Worm (Caenorhabditis elegans) whole organism, young adult: ENCODE measurements around the gene Y71H2B.8.

Source experiments
- B0261.1 ChIP-seq: sonication (generic microtip); optimal IDR thresholded peaks from 2 replicates; lab custom pipeline; 2016; ENCODE audit warnings: mild to moderate bottlenecking, missing genetic modification characterization, moderate library complexity, missing compliant biosample characterization
- F22D6.2 ChIP-seq: sonication (generic microtip); optimal IDR thresholded peaks from 2 replicates; lab custom pipeline; 2016; ENCODE audit warnings: mild to moderate bottlenecking, missing genetic modification characterization, missing compliant biosample characterization
- F57C9.4 ChIP-seq: sonication (generic microtip); optimal IDR thresholded peaks from 2 replicates; lab custom pipeline; 2017; ENCODE audit warnings: mild to moderate bottlenecking, missing genetic modification characterization, missing compliant biosample characterization
- K12H6.12 ChIP-seq: fragments of 200-800 bp; sonication (Bioruptor generic); optimal IDR thresholded peaks from 2 replicates; lab custom pipeline; 2018; ENCODE audit warnings: mild to moderate bottlenecking, missing genetic modification characterization, missing compliant biosample characterization
- Y53F4B.3 ChIP-seq: fragments of 200-800 bp; sonication (Bioruptor generic); IDR thresholded peaks from 2 replicates; pipeline ENCODE4 v1.3.6; 2022; ENCODE audit warnings: missing genetic modification reagents, missing genetic modification characterization, missing compliant biosample characterization
- Y79H2A.3 ChIP-seq: fragments of 200-800 bp; sonication (Bioruptor generic); conservative IDR thresholded peaks from 2 replicates; pipeline ENCODE4 v1.3.6; 2022; ENCODE audit warnings: missing genetic modification reagents, missing genetic modification characterization, missing compliant biosample characterization
- atf-7 ChIP-seq: sonication (generic microtip); optimal IDR thresholded peaks from 2 replicates; lab custom pipeline; 2017; ENCODE audit warnings: mild to moderate bottlenecking, missing genetic modification characterization, missing compliant biosample characterization
- cebp-1 ChIP-seq, 2 experiments: fragments of 200-800 bp in 1 of 2; sonication (Bioruptor generic) in 1 of 2; sonication (generic microtip) in 1 of 2; IDR thresholded peaks in 1 of 2; optimal IDR thresholded peaks in 1 of 2; 2 replicates each; pipeline versions ENCODE4 v1.3.6 to Lab custom; 2017 to 2022; ENCODE audit warnings: missing compliant biosample characterization in 2 of 2, missing genetic modification characterization in 2 of 2, mild to moderate bottlenecking in 1 of 2, missing genetic modification reagents in 1 of 2, moderate library complexity in 1 of 2
- ceh-79 ChIP-seq: sonication (generic microtip); optimal IDR thresholded peaks from 2 replicates; lab custom pipeline; 2017; ENCODE audit warnings: mild to moderate bottlenecking, missing genetic modification characterization, missing compliant biosample characterization
- dox-1 ChIP-seq: fragments of 200-800 bp; sonication (Bioruptor generic); IDR thresholded peaks from 2 replicates; pipeline ENCODE4 v1.3.6; 2022; ENCODE audit warnings: missing genetic modification reagents, missing genetic modification characterization, missing compliant biosample characterization
- efl-1 ChIP-seq: fragments of 150-350 bp; optimal IDR thresholded peaks from 2 replicates; lab custom pipeline; 2014; ENCODE audit warnings: missing biosample characterization, missing genetic modification reagents, missing genetic modification characterization
- egl-18 ChIP-seq: fragments of 200-800 bp; sonication (Bioruptor generic); IDR thresholded peaks from 2 replicates; pipeline ENCODE4 v1.3.6; 2022; ENCODE audit warnings: missing genetic modification reagents, missing genetic modification characterization, missing compliant biosample characterization
- egrh-3 ChIP-seq: fragments of 200-800 bp; sonication (Bioruptor generic); IDR thresholded peaks from 2 replicates; pipeline ENCODE4 v1.3.6; 2022; ENCODE audit warnings: missing genetic modification reagents, missing genetic modification characterization, missing compliant biosample characterization
- ekl-4 ChIP-seq: fragments of 200-800 bp; sonication (Bioruptor generic); IDR thresholded peaks from 2 replicates; pipeline ENCODE4 v1.3.6; 2022; ENCODE audit warnings: missing genetic modification reagents, missing genetic modification characterization, missing compliant biosample characterization
- gei-17 ChIP-seq: fragments of 200-800 bp; sonication (Bioruptor generic); optimal IDR thresholded peaks from 2 replicates; lab custom pipeline; 2018; ENCODE audit warnings: mild to moderate bottlenecking, missing genetic modification characterization, missing compliant biosample characterization
- him-1 ChIP-seq: sonication (generic microtip); optimal IDR thresholded peaks from 2 replicates; lab custom pipeline; 2016; ENCODE audit warnings: missing genotype, missing genetic modification reagents, missing genetic modification characterization, missing compliant biosample characterization
- hmg-1.2 ChIP-seq: fragments of 200-800 bp; sonication (Bioruptor generic); IDR thresholded peaks from 2 replicates; pipeline ENCODE4 v1.3.6; 2022; ENCODE audit warnings: missing genetic modification reagents, missing genetic modification characterization, missing compliant biosample characterization
- hsf-1 ChIP-seq: fragments of 200-800 bp; sonication (Bioruptor generic); IDR thresholded peaks from 2 replicates; pipeline ENCODE4 v1.3.6; 2022; ENCODE audit warnings: missing genetic modification reagents, missing genetic modification characterization, missing compliant biosample characterization
- lin-26 ChIP-seq: fragments of 200-800 bp; sonication (Bioruptor generic); IDR thresholded peaks from 2 replicates; pipeline ENCODE4 v1.3.6; 2022; ENCODE audit warnings: missing genetic modification reagents, missing genetic modification characterization, missing compliant biosample characterization
- madf-10 ChIP-seq: sonication (generic microtip); optimal IDR thresholded peaks from 2 replicates; lab custom pipeline; 2016; ENCODE audit warnings: mild to moderate bottlenecking, missing genetic modification characterization, missing compliant biosample characterization
- madf-3 ChIP-seq: fragments of 200-800 bp; sonication (Bioruptor generic); IDR thresholded peaks from 2 replicates; pipeline ENCODE4 v1.3.6; 2022; ENCODE audit warnings: missing genetic modification reagents, missing genetic modification characterization, missing compliant biosample characterization
- madf-8 ChIP-seq: fragments of 200-800 bp; sonication (Bioruptor generic); conservative IDR thresholded peaks from 2 replicates; pipeline ENCODE4 v1.3.6; 2022; ENCODE audit warnings: missing genetic modification reagents, missing genetic modification characterization, missing compliant biosample characterization
- nfya-1 ChIP-seq: sonication (generic microtip); optimal IDR thresholded peaks from 2 replicates; lab custom pipeline; 2017; ENCODE audit warnings: antibody characterized with exemption, missing compliant biosample characterization, missing genetic modification characterization, borderline replicate concordance; ENCODE audit not compliant: insufficient read depth
- nfya-2 ChIP-seq: fragments of 200-800 bp; sonication (Bioruptor generic); IDR thresholded peaks from 2 replicates; pipeline ENCODE4 v1.3.6; 2022; ENCODE audit warnings: missing genetic modification reagents, missing genetic modification characterization, missing compliant biosample characterization
- nfyb-1 ChIP-seq: fragments of 200-800 bp; sonication (Bioruptor generic); IDR thresholded peaks from 2 replicates; pipeline ENCODE4 v1.3.6; 2022; ENCODE audit warnings: missing genetic modification reagents, missing genetic modification characterization, missing compliant biosample characterization
- nhr-179 ChIP-seq: sonication (generic microtip); optimal IDR thresholded peaks from 2 replicates; lab custom pipeline; 2016; ENCODE audit warnings: mild to moderate bottlenecking, missing genetic modification characterization, missing compliant biosample characterization
- nhr-80 ChIP-seq: sonication (generic microtip); optimal IDR thresholded peaks from 2 replicates; lab custom pipeline; 2016; ENCODE audit warnings: missing genetic modification characterization, missing compliant biosample characterization
- pbrm-1 ChIP-seq: fragments of 200-800 bp; sonication (Bioruptor generic); IDR thresholded peaks from 2 replicates; pipeline ENCODE4 v1.3.6; 2022; ENCODE audit warnings: missing genetic modification reagents, missing genetic modification characterization, missing compliant biosample characterization
- rcor-1 ChIP-seq: fragments of 200-800 bp; sonication (Bioruptor generic); IDR thresholded peaks from 2 replicates; pipeline ENCODE4 v1.3.6; 2022; ENCODE audit warnings: missing genetic modification reagents, missing genetic modification characterization, missing compliant biosample characterization
- repo-1 ChIP-seq: sonication (generic microtip); optimal IDR thresholded peaks from 2 replicates; lab custom pipeline; 2017; ENCODE audit warnings: mild to moderate bottlenecking, missing genetic modification characterization, missing compliant biosample characterization
- xnd-1 ChIP-seq: sonication (generic microtip); optimal IDR thresholded peaks from 2 replicates; lab custom pipeline; 2016; ENCODE audit warnings: missing genotype, missing genetic modification reagents, missing genetic modification characterization, missing compliant biosample characterization
- zfh-2 ChIP-seq: fragments of 200-800 bp; sonication (Bioruptor generic); conservative IDR thresholded peaks from 2 replicates; pipeline ENCODE4 v1.3.6; 2022; ENCODE audit warnings: missing genetic modification reagents, missing genetic modification characterization, missing compliant biosample characterization
- ztf-22 ChIP-seq: fragments of 200-800 bp; sonication (Bioruptor generic); optimal IDR thresholded peaks from 2 replicates; lab custom pipeline; 2018; ENCODE audit warnings: mild to moderate bottlenecking, missing genetic modification characterization, moderate library complexity, missing compliant biosample characterization

Y71H2B.8 gene

ce11 chrIII:2535122-2535521, 44.0 kb upstream of the Y71H2B.8 start:
- peak; percentile 25; the same call in 1 of the 2 replicates for TF ChIP-seq hmg-1.2
- TF ChIP-seq repo-1 (tag; lab: Kevin White, UChicago): no peak
- 0 out of 2 replicates have a peak, but pooled peaks have one; percentile 18 for TF ChIP-seq egl-18
- no peak for TF ChIP-seq madf-8 (GFP tag; lab: Robert Waterston, UW)
- TF ChIP-seq cebp-1 (GFP tag; IDR thresholded peaks at IDR 0.05; lab: Robert Waterston, UW): no peak
- peak; percentile 48 for TF ChIP-seq cebp-1 (tag; optimal IDR thresholded peaks at IDR 0.05; lab: Kevin White, UChicago)
- TF ChIP-seq Y53F4B.3 (GFP tag; lab: Robert Waterston, UW): no peak
- peak; percentile 64; the same call in 1 of the 2 replicates for TF ChIP-seq egrh-3
- peak; percentile 92 for TF ChIP-seq madf-10
- peak; percentile 71 for TF ChIP-seq K12H6.12 (tag; lab: Kevin White, UChicago)
- TF ChIP-seq zfh-2 (GFP tag; lab: Robert Waterston, UW): peak; percentile 94

ce11 chrIII:2540520-2540919, 38.6 kb upstream of the Y71H2B.8 start:
- no peak for TF ChIP-seq nhr-80 (tag; lab: Kevin White, UChicago)

- TF ChIP-seq F57C9.4 (tag; lab: Kevin White, UChicago): no peak
- no peak for TF ChIP-seq ceh-79 (tag; lab: Kevin White, UChicago)
- TF ChIP-seq rcor-1 (GFP tag; lab: Robert Waterston, UW): no peak
- TF ChIP-seq repo-1 (tag; lab: Kevin White, UChicago): no peak
- no peak for TF ChIP-seq xnd-1
- no peak for TF ChIP-seq B0261.1
- TF ChIP-seq gei-17 (GFP tag; lab: Kevin White, UChicago): no peak
- TF ChIP-seq ekl-4 (GFP tag; lab: Robert Waterston, UW): no peak
- TF ChIP-seq him-1 (tag; lab: Kevin White, UChicago): peak; percentile 39
- peak; percentile 94 for TF ChIP-seq nfyb-1
- no peak for TF ChIP-seq Y79H2A.3 (GFP tag; lab: Robert Waterston, UW)
- TF ChIP-seq madf-10: no peak
- peak; percentile 63; the same call in 1 of the 2 replicates for TF ChIP-seq hsf-1
These were observed 32.8 kb upstream of the Y71H2B.8 start for ce11 chrIII:2546298-2546697.

- TF ChIP-seq dox-1 (no peak), B0261.1 (no peak), repo-1 (tag; lab: Kevin White, UChicago) (no peak), madf-3 (GFP tag; lab: Robert Waterston, UW) (no peak), pbrm-1 (GFP tag; lab: Robert Waterston, UW) (no peak), lin-26 (no peak), efl-1 (GFP tag; lab: Kevin White, UChicago) (no peak), nfya-1 (tag; lab: Kevin White, UChicago) (no peak), F22D6.2 (no peak), ztf-22 (GFP tag; lab: Kevin White, UChicago) (no peak), Y79H2A.3 (GFP tag; lab: Robert Waterston, UW) (no peak), nhr-179 (tag; lab: Kevin White, UChicago) (no peak)
These were observed 29.5 kb upstream of the Y71H2B.8 start, which contains the start of gene feh-1 for ce11 chrIII:2549620-2550019. Gene feh-1, plus strand, starts transcription at chrIII:2549920.

ce11 chrIII:2551981-2552380, 27.1 kb upstream of the Y71H2B.8 start:
- no peak for TF ChIP-seq nfya-2
- TF ChIP-seq atf-7: peak; percentile 4
